Worm (Caenorhabditis elegans) whole organism, mixed stage, embryonic: ENCODE measurements around the gene F08H9.3.

Source experiments
- M03D4.4 ChIP-seq: sonication (generic microtip); optimal IDR thresholded peaks from 2 replicates; lab custom pipeline; 2017; ENCODE audit warnings: mild to moderate bottlenecking, missing genetic modification characterization, missing compliant biosample characterization
- blmp-1 ChIP-seq: fragments of 150-350 bp; optimal IDR thresholded peaks from 2 replicates; lab custom pipeline; 2014; ENCODE audit warnings: missing biosample characterization, missing genetic modification characterization
- ceh-43 ChIP-seq: fragments of 200-800 bp; sonication (Bioruptor generic); optimal IDR thresholded peaks from 2 replicates; lab custom pipeline; 2018; ENCODE audit warnings: mild to moderate bottlenecking, missing genetic modification characterization, moderate library complexity, missing compliant biosample characterization
- elt-1 ChIP-seq: sonication (generic microtip); optimal IDR thresholded peaks from 2 replicates; lab custom pipeline; 2017; ENCODE audit warnings: missing genetic modification characterization, mild to moderate bottlenecking, missing compliant biosample characterization, antibody characterized with exemption, moderate library complexity, borderline replicate concordance; ENCODE audit not compliant: insufficient read depth
- hlh-1 ChIP-seq: fragments of 150-350 bp; optimal IDR thresholded peaks from 2 replicates; lab custom pipeline; 2014; ENCODE audit warnings: missing biosample characterization, missing genetic modification reagents, missing genetic modification characterization
- mep-1 ChIP-seq: fragments of 150-350 bp; optimal IDR thresholded peaks from 2 replicates; lab custom pipeline; 2017; ENCODE audit warnings: missing biosample characterization, missing genetic modification reagents, missing genetic modification characterization, inconsistent platforms
- nhr-12 ChIP-seq: fragments of 150-350 bp; optimal IDR thresholded peaks from 2 replicates; lab custom pipeline; 2014; ENCODE audit warnings: missing biosample characterization, missing genetic modification characterization
- nhr-237 ChIP-seq: fragments of 150-350 bp; optimal IDR thresholded peaks from 2 replicates; lab custom pipeline; 2014; ENCODE audit warnings: missing biosample characterization, missing genetic modification characterization
- nhr-28 ChIP-seq: fragments of 150-350 bp; optimal IDR thresholded peaks from 2 replicates; lab custom pipeline; 2014; ENCODE audit warnings: missing biosample characterization, missing genetic modification characterization
- snpc-4 ChIP-seq: fragments of 150-350 bp; optimal IDR thresholded peaks from 2 replicates; lab custom pipeline; 2014; ENCODE audit warnings: missing biosample characterization, missing genetic modification characterization
- sptf-1 ChIP-seq: sonication (generic microtip); optimal IDR thresholded peaks from 2 replicates; lab custom pipeline; 2017; ENCODE audit warnings: mild to moderate bottlenecking, missing genetic modification characterization, moderate library complexity, missing compliant biosample characterization
- unc-62 ChIP-seq: fragments of 150-350 bp; optimal IDR thresholded peaks from 2 replicates; lab custom pipeline; 2014; ENCODE audit warnings: missing biosample characterization, missing genetic modification reagents, missing genetic modification characterization
- zip-8 ChIP-seq: fragments of 150-350 bp; optimal IDR thresholded peaks from 2 replicates; lab custom pipeline; 2014; ENCODE audit warnings: missing biosample characterization, missing genetic modification characterization
- ztf-11 ChIP-seq: fragments of 150-350 bp; optimal IDR thresholded peaks from 2 replicates; lab custom pipeline; 2014; ENCODE audit warnings: missing biosample characterization, missing genetic modification characterization

DNA sequence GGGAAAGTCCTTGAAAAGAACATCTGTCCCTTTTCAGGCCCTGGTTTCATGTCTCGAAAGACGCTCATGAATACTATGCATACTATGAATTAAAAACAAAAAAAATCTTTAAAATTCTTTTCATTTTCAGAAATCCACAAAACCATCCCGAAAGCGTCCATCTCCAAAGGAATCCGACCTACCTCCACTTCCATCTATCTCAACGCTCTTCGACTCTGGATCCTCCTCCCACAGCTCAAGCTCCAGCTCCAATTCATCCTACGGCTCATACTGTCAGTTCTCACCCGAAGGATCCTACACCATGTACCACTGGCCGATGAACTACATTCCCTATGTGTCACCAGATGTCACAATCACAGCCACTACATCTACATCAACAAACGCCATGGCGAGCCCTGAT lies 45.4 kb upstream of the F08H9.3 start:
- TF ChIP-seq zip-8 (tag; lab: Kevin White, UChicago): no peak
- no peak for TF ChIP-seq nhr-28
- TF ChIP-seq nhr-12 (tag; lab: Kevin White, UChicago): no peak
- TF ChIP-seq blmp-1: no peak
- no peak for TF ChIP-seq unc-62 (GFP tag; lab: Kevin White, UChicago)
- TF ChIP-seq sptf-1 (tag; lab: Kevin White, UChicago): no peak
- TF ChIP-seq nhr-237 (tag; lab: Kevin White, UChicago): no peak
- no peak for TF ChIP-seq elt-1 (tag; lab: Kevin White, UChicago)
- no peak for TF ChIP-seq mep-1 (tag; lab: Kevin White, UChicago)
- no peak for TF ChIP-seq hlh-1 (tag; lab: Kevin White, UChicago)
- TF ChIP-seq ceh-43 (GFP tag; lab: Kevin White, UChicago): no peak
- TF ChIP-seq ztf-11 (tag; lab: Kevin White, UChicago): no peak
- TF ChIP-seq snpc-4 (tag; lab: Kevin White, UChicago): no peak
- no peak for TF ChIP-seq M03D4.4
